Worm (Caenorhabditis elegans): ENCODE measurements around the gene H12D21.5.

- no peak for TF ChIP-seq elt-3 (tag; optimal IDR thresholded peaks at IDR 0.05)
- no peak for TF ChIP-seq snpc-4 (tag; optimal IDR thresholded peaks at IDR 0.05)
- no peak for TF ChIP-seq nhr-12 (tag; optimal IDR thresholded peaks at IDR 0.05)
- no peak for TF ChIP-seq nhr-28 (tag; optimal IDR thresholded peaks at IDR 0.05)
- TF ChIP-seq nhr-76 (tag; optimal IDR thresholded peaks at IDR 0.05): no peak
- TF ChIP-seq unc-62 (GFP tag; optimal IDR thresholded peaks at IDR 0.05): no peak
- TF ChIP-seq ztf-11 (tag; optimal IDR thresholded peaks at IDR 0.05): no peak
- no peak for TF ChIP-seq pha-4 (tag; optimal IDR thresholded peaks at IDR 0.05)
- no peak for TF ChIP-seq unc-39 (tag; optimal IDR thresholded peaks at IDR 0.05)
- TF ChIP-seq elt-1 (tag; optimal IDR thresholded peaks at IDR 0.05; ENCODE audit: borderline replicate concordance, insufficient read depth): no peak
Measured at ce11 chrV:14858503-14858902, 35.3 kb upstream of the H12D21.5 start, which contains the start of gene npr-13.
